Fruit fly (Drosophila melanogaster) whole organism: ENCODE data around the gene Vps8.

Source experiments
- CG8478 ChIP-seq: fragments of >200 bp; optimal IDR thresholded peaks from 2 replicates; lab custom pipeline; 2018; ENCODE audit warnings: inconsistent platforms
- EcR ChIP-seq, 2 experiments: fragments of >200 bp; optimal IDR thresholded peaks; 2 replicates each; lab custom pipeline; 2017; ENCODE audit warnings: missing biosample characterization in 2 of 2, missing genetic modification characterization in 2 of 2, missing genetic modification reagents in 2 of 2
- pan ChIP-seq: fragments of >200 bp; optimal IDR thresholded peaks from 2 replicates; lab custom pipeline; 2017
- psq ChIP-seq: fragments of >200 bp; optimal IDR thresholded peaks from 2 replicates; lab custom pipeline; 2017
- usp ChIP-seq: fragments of >200 bp; optimal IDR thresholded peaks from 2 replicates; lab custom pipeline; 2017; ENCODE audit warnings: missing biosample characterization, missing genetic modification characterization, mixed read lengths

- TF ChIP-seq usp (no peak), EcR (GFP tag; optimal IDR thresholded peaks at IDR 0.05; lab: Kevin White, UChicago) (no peak), pan (lab: Kevin White, UChicago) (no peak), CG8478 (no peak), psq (no peak)
Observed at dm6 chr3L:6457891-6458290, 37.2 kb downstream of the Vps8 start.
